Worm (Caenorhabditis elegans): ENCODE measurements around the gene cpg-24.
A peak's percentile ranks its signal among the peaks of the same experiment; 100 is the strongest.

cpg-24 gene

DNA sequence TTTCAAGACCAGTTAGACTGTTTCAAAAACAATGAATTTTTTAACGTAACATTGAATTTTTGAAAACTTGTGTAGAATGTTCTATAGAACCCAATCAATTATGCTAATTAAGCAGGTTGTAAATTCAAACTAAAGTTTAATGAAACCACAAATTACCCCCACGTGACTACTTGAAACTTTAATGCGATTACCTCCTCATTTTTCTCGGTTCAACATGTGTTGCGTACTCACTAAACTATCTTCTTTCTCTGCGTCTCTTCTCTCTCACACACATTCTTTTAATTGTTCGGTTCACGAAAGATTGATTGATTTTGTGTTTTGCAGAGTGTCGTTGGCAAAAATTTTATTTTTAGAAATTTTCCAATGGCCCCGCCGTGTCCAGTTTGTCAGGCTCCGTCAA lies 8.0 kb upstream of the cpg-24 start, which contains the start of gene nhr-87 (continued):
- TF ChIP-seq aly-2 (tag; optimal IDR thresholded peaks at IDR 0.05) (no peak), zag-1 (tag; optimal IDR thresholded peaks at IDR 0.05) (no peak), rnt-1 (tag; optimal IDR thresholded peaks at IDR 0.05) (peak; percentile 87), vab-15 (tag; optimal IDR thresholded peaks at IDR 0.05) (peak; percentile 88), pqm-1 (tag; optimal IDR thresholded peaks at IDR 0.05) (no peak), unc-98 (GFP tag; IDR thresholded peaks at IDR 0.05) (no peak), grh-1 (GFP tag; IDR thresholded peaks at IDR 0.05) (peak; percentile 78), pax-3 (tag; optimal IDR thresholded peaks at IDR 0.05) (no peak), lir-3 (tag; optimal IDR thresholded peaks at IDR 0.05; ENCODE audit: poor library complexity) (peak; percentile 52), sptf-1 (tag; optimal IDR thresholded peaks at IDR 0.05) (no peak), lsy-2 (tag; optimal IDR thresholded peaks at IDR 0.05) (peak; percentile 63 to 66), isw-1 (GFP tag; IDR thresholded peaks at IDR 0.05) (no peak), lin-35 (GFP tag; optimal IDR thresholded peaks at IDR 0.05) (peak; percentile 36 to 68), snu-23 (GFP tag; optimal IDR thresholded peaks at IDR 0.05) (peak; percentile 81), snpc-4 (tag; optimal IDR thresholded peaks at IDR 0.05) (no peak), elt-2 (tag; optimal IDR thresholded peaks at IDR 0.05) (no peak), fos-1 (tag; optimal IDR thresholded peaks at IDR 0.05) (no peak), nhr-47 (tag; optimal IDR thresholded peaks at IDR 0.05) (peak; percentile 58), unc-62 (GFP tag; optimal IDR thresholded peaks at IDR 0.05) (no peak), blmp-1 (tag; optimal IDR thresholded peaks at IDR 0.05) (peak; percentile 36), dpl-1 (GFP tag; optimal IDR thresholded peaks at IDR 0.05) (peak in 2 of 3 experiments; percentile 23 to 33), egl-13 (tag; optimal IDR thresholded peaks at IDR 0.05) (no peak), swsn-7 (tag; optimal IDR thresholded peaks at IDR 0.05) (peak; percentile 55), ces-1 (GFP tag; optimal IDR thresholded peaks at IDR 0.05) (no peak), lin-14 (GFP tag; optimal IDR thresholded peaks at IDR 0.05) (peak; percentile 92), hlh-17 (GFP tag; optimal IDR thresholded peaks at IDR 0.05; ENCODE audit: borderline replicate concordance) (no peak), nhr-84 (tag; optimal IDR thresholded peaks at IDR 0.05) (no peak), tlp-1 (tag; optimal IDR thresholded peaks at IDR 0.05) (no peak)

DNA sequence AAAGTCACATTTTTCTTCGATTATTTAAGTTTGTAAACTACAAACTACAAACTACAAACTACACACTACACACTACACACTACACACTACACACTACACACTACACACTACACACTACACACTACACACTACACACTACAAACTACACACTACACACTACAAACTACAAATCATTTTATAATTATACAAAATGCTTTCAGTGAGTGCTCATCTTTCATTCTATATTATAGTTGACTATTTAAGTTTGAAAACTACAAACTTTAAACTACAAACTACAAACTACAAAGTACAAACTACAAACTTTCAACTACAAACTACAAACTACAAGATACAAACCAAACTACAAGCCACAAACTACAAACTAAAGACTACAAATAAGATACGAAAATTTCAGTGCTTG lies 7.3 kb upstream of the cpg-24 start:
- TF ChIP-seq irx-1 (tag; optimal IDR thresholded peaks at IDR 0.05) (no peak), pag-3 (tag; optimal IDR thresholded peaks at IDR 0.05; ENCODE audit: borderline replicate concordance, insufficient read depth) (no peak), fkh-4 (tag; optimal IDR thresholded peaks at IDR 0.05; ENCODE audit: borderline replicate concordance) (no peak), nhr-28 (tag; optimal IDR thresholded peaks at IDR 0.05) (peak; percentile 24), lir-3 (tag; optimal IDR thresholded peaks at IDR 0.05; ENCODE audit: poor library complexity) (no peak), blmp-1 (tag; optimal IDR thresholded peaks at IDR 0.05) (no peak), unc-30 (tag; optimal IDR thresholded peaks at IDR 0.05) (no peak), nhr-12 (tag; optimal IDR thresholded peaks at IDR 0.05) (peak; percentile 53)

DNA sequence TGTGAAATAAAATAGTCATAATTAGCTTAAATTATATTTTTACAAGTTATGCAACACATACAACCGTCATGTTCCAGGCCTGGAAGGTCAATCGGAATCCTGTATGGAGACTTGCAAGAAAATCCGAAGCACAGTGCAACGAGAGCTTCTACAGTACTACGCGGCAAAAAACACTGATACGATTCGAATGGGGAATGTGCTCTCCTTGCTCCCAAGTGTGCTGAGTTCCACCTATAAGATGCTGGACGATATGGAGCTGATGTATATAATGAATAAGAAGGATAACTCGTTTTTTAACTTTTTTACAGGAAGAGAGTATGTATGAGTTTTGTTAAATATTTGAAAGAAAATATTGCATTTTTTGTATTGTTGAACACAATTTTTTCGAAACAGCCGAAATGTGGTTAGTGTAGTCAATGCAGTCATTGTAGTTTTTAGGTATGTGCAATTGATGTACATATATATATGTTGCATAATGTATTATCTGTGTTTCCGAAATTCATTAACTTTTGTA lies 5.4 kb upstream of the cpg-24 start, which contains the start of gene nhr-146:
Gene nhr-146 (plus strand): TSS at position 464 of the 514 bp plus-strand sequence.
- TF ChIP-seq mep-1 (tag; optimal IDR thresholded peaks at IDR 0.05), result no peak
- TF ChIP-seq ceh-90 (tag; optimal IDR thresholded peaks at IDR 0.05), result no peak
- TF ChIP-seq nhr-77 (tag; optimal IDR thresholded peaks at IDR 0.05), result no peak
- no peak for TF ChIP-seq blmp-1 (tag; optimal IDR thresholded peaks at IDR 0.05)
- no peak for TF ChIP-seq fkh-4 (tag; optimal IDR thresholded peaks at IDR 0.05; ENCODE audit: borderline replicate concordance)
- no peak for TF ChIP-seq swsn-7 (tag; optimal IDR thresholded peaks at IDR 0.05)
- TF ChIP-seq lsy-2 (tag; optimal IDR thresholded peaks at IDR 0.05), result no peak
- TF ChIP-seq unc-86 (tag; optimal IDR thresholded peaks at IDR 0.05), result no peak
- no peak for TF ChIP-seq nhr-76 (tag; optimal IDR thresholded peaks at IDR 0.05)
- TF ChIP-seq dsc-1 (tag; optimal IDR thresholded peaks at IDR 0.05), result no peak
- TF ChIP-seq C16A3.4 (tag; optimal IDR thresholded peaks at IDR 0.05), result no peak
- no peak for TF ChIP-seq nhr-84 (tag; optimal IDR thresholded peaks at IDR 0.05)
- TF ChIP-seq ama-1 (optimal IDR thresholded peaks at IDR 0.05), result no peak
- TF ChIP-seq aha-1 (tag; optimal IDR thresholded peaks at IDR 0.05), result no peak
- no peak for TF ChIP-seq C04F5.9 (tag; optimal IDR thresholded peaks at IDR 0.05)
- no peak for TF ChIP-seq isw-1 (GFP tag; IDR thresholded peaks at IDR 0.05)
- no peak for TF ChIP-seq snpc-4 (tag; optimal IDR thresholded peaks at IDR 0.05)
